Worm (Caenorhabditis elegans) whole organism, early embryonic: ENCODE data around the gene ZK809.1.

ENCODE experiments used
- B0310.2 ChIP-seq: sonication (generic microtip); optimal IDR thresholded peaks from 2 replicates; lab custom pipeline; 2016; ENCODE audit warnings: mild to moderate bottlenecking, missing genetic modification characterization, missing compliant biosample characterization
- aly-1 ChIP-seq: sonication (generic microtip); optimal IDR thresholded peaks from 2 replicates; lab custom pipeline; 2016; ENCODE audit warnings: missing genetic modification characterization, missing compliant biosample characterization
- ama-1 ChIP-seq: fragments of 150-350 bp; optimal IDR thresholded peaks from 2 replicates; lab custom pipeline; 2014
- ceh-13 ChIP-seq: fragments of 200-800 bp; sonication (Bioruptor generic); optimal IDR thresholded peaks from 2 replicates; lab custom pipeline; 2018; ENCODE audit warnings: mild to moderate bottlenecking, missing genetic modification characterization, missing compliant biosample characterization
- ceh-36 ChIP-seq: sonication (generic microtip); optimal IDR thresholded peaks from 2 replicates; lab custom pipeline; 2016; ENCODE audit warnings: missing genetic modification characterization, inconsistent platforms, missing compliant biosample characterization
- ets-7 ChIP-seq: sonication (generic microtip); optimal IDR thresholded peaks from 2 replicates; lab custom pipeline; 2016; ENCODE audit warnings: missing genotype, missing genetic modification characterization, missing compliant biosample characterization
- flt-1 ChIP-seq: fragments of 200-800 bp; sonication (Bioruptor generic); IDR thresholded peaks from 2 replicates; pipeline ENCODE4 v1.3.6; 2022; ENCODE audit warnings: missing genetic modification characterization, missing compliant biosample characterization
- hmg-4 ChIP-seq: fragments of 200-800 bp; sonication (Bioruptor generic); optimal IDR thresholded peaks from 2 replicates; lab custom pipeline; 2018; ENCODE audit warnings: mild to moderate bottlenecking, missing genetic modification characterization, missing compliant biosample characterization
- hnd-1 ChIP-seq: sonication (generic microtip); optimal IDR thresholded peaks from 2 replicates; lab custom pipeline; 2016; ENCODE audit warnings: missing genetic modification characterization, missing compliant biosample characterization
- pes-1 ChIP-seq: fragments of 200-800 bp; sonication (Bioruptor generic); IDR thresholded peaks from 2 replicates; pipeline ENCODE4 v1.3.6; 2022; ENCODE audit warnings: missing genetic modification reagents, missing genetic modification characterization, missing compliant biosample characterization
- scrt-1 ChIP-seq: fragments of 200-800 bp; sonication (Bioruptor generic); IDR thresholded peaks from 2 replicates; pipeline ENCODE4 v1.3.6; 2022; ENCODE audit warnings: missing genetic modification characterization, missing compliant biosample characterization
- sea-1 ChIP-seq: fragments of 200-800 bp; sonication (Bioruptor generic); conservative IDR thresholded peaks from 2 replicates; pipeline ENCODE4 v1.3.6; 2022; ENCODE audit warnings: missing genetic modification characterization, missing compliant biosample characterization
- tbx-11 ChIP-seq: fragments of 200-800 bp; sonication (Bioruptor generic); IDR thresholded peaks from 2 replicates; pipeline ENCODE4 v1.3.6; 2022; ENCODE audit warnings: missing genetic modification characterization, missing compliant biosample characterization
- tbx-37 ChIP-seq: fragments of 200-800 bp; sonication (Bioruptor generic); conservative IDR thresholded peaks from 2 replicates; pipeline ENCODE4 v1.3.6; 2022; ENCODE audit warnings: missing genetic modification reagents, missing genetic modification characterization, missing compliant biosample characterization

- no peak for TF ChIP-seq ama-1 (lab: Kevin White, UChicago)
- TF ChIP-seq aly-1: no peak
- TF ChIP-seq ets-7 (tag; lab: Kevin White, UChicago): no peak
- no peak for TF ChIP-seq flt-1
- TF ChIP-seq hmg-4 (GFP tag; lab: Kevin White, UChicago): no peak
- no peak for TF ChIP-seq scrt-1 (GFP tag; lab: Robert Waterston, UW)
- no peak for TF ChIP-seq sea-1 (GFP tag; lab: Robert Waterston, UW)
- TF ChIP-seq ceh-13 (GFP tag; lab: Kevin White, UChicago): no peak
- no peak for TF ChIP-seq B0310.2
- no peak for TF ChIP-seq tbx-37
- TF ChIP-seq hnd-1 (tag; lab: Kevin White, UChicago): no peak
- no peak for TF ChIP-seq ceh-36
- no peak for TF ChIP-seq pes-1
- TF ChIP-seq tbx-11 (GFP tag; lab: Robert Waterston, UW): no peak
Observed at ce11 chrIV:11646908-11647307, 5.0 kb downstream of the ZK809.1 start.
